Worm (Caenorhabditis elegans) whole organism, young adult: ENCODE results near the gene Y17D7B.10.

Source experiments
- C17E4.6 ChIP-seq: fragments of 200-800 bp; sonication (Bioruptor generic); IDR thresholded peaks from 2 replicates; pipeline ENCODE4 v1.3.6; 2022; ENCODE audit warnings: missing genetic modification reagents, missing genetic modification characterization, missing compliant biosample characterization
- D2030.7 ChIP-seq: fragments of 200-800 bp; sonication (Bioruptor generic); IDR thresholded peaks from 2 replicates; pipeline ENCODE4 v1.3.6; 2022; ENCODE audit warnings: missing genetic modification reagents, missing genetic modification characterization, missing compliant biosample characterization
- F37B4.10 ChIP-seq: fragments of 200-800 bp; sonication (Bioruptor generic); IDR thresholded peaks from 2 replicates; pipeline ENCODE4 v1.3.6; 2022; ENCODE audit warnings: missing genetic modification characterization, missing compliant biosample characterization
- F39B2.1 ChIP-seq: fragments of 200-800 bp; sonication (Bioruptor generic); IDR thresholded peaks from 2 replicates; pipeline ENCODE4 v1.3.6; 2022; ENCODE audit warnings: missing genetic modification reagents, missing genetic modification characterization, missing compliant biosample characterization
- F55B11.4 ChIP-seq: sonication (generic microtip); optimal IDR thresholded peaks from 2 replicates; lab custom pipeline; 2016; ENCODE audit warnings: missing compliant biosample characterization, missing genetic modification characterization, borderline replicate concordance; ENCODE audit not compliant: insufficient read depth
- F57C9.4 ChIP-seq: sonication (generic microtip); optimal IDR thresholded peaks from 2 replicates; lab custom pipeline; 2017; ENCODE audit warnings: mild to moderate bottlenecking, missing genetic modification characterization, missing compliant biosample characterization
- K11D2.4 ChIP-seq: fragments of 200-800 bp; sonication (Bioruptor generic); IDR thresholded peaks from 2 replicates; pipeline ENCODE4 v1.3.6; 2022; ENCODE audit warnings: missing genetic modification reagents, missing genetic modification characterization, missing compliant biosample characterization
- K12H6.12 ChIP-seq: fragments of 200-800 bp; sonication (Bioruptor generic); optimal IDR thresholded peaks from 2 replicates; lab custom pipeline; 2018; ENCODE audit warnings: mild to moderate bottlenecking, missing genetic modification characterization, missing compliant biosample characterization
- T07F8.4 ChIP-seq: sonication (generic microtip); optimal IDR thresholded peaks from 2 replicates; lab custom pipeline; 2016; ENCODE audit warnings: mild to moderate bottlenecking, missing genetic modification characterization, moderate library complexity, missing compliant biosample characterization
- Y53F4B.3 ChIP-seq: fragments of 200-800 bp; sonication (Bioruptor generic); IDR thresholded peaks from 2 replicates; pipeline ENCODE4 v1.3.6; 2022; ENCODE audit warnings: missing genetic modification reagents, missing genetic modification characterization, missing compliant biosample characterization
- Y67H2A.10 ChIP-seq: fragments of 200-800 bp; sonication (Bioruptor generic); conservative IDR thresholded peaks from 2 replicates; pipeline ENCODE4 v1.3.6; 2022; ENCODE audit warnings: missing genetic modification reagents, missing genetic modification characterization, missing compliant biosample characterization
- akir-1 ChIP-seq: fragments of 200-800 bp; sonication (Bioruptor generic); optimal IDR thresholded peaks from 2 replicates; lab custom pipeline; 2018; ENCODE audit warnings: mild to moderate bottlenecking, missing genetic modification characterization, moderate library complexity, missing compliant biosample characterization
- aptf-3 ChIP-seq: fragments of 200-800 bp; sonication (Bioruptor generic); IDR thresholded peaks from 2 replicates; pipeline ENCODE4 v1.3.6; 2022; ENCODE audit warnings: missing genetic modification characterization, missing compliant biosample characterization
- atf-7 ChIP-seq: sonication (generic microtip); optimal IDR thresholded peaks from 2 replicates; lab custom pipeline; 2017; ENCODE audit warnings: mild to moderate bottlenecking, missing genetic modification characterization, missing compliant biosample characterization
- attf-6 ChIP-seq: fragments of 200-800 bp; sonication (Bioruptor generic); IDR thresholded peaks from 2 replicates; pipeline ENCODE4 v1.3.6; 2022; ENCODE audit warnings: missing genetic modification reagents, missing genetic modification characterization, missing compliant biosample characterization
- bed-2 ChIP-seq: fragments of 200-800 bp; sonication (Bioruptor generic); IDR thresholded peaks from 2 replicates; pipeline ENCODE4 v1.3.6; 2022; ENCODE audit warnings: missing genetic modification reagents, missing genetic modification characterization, missing compliant biosample characterization
- ceh-100 ChIP-seq: fragments of 200-800 bp; sonication (Bioruptor generic); IDR thresholded peaks from 2 replicates; pipeline ENCODE4 v1.3.6; 2022; ENCODE audit warnings: missing genetic modification reagents, missing genetic modification characterization, missing compliant biosample characterization
- ceh-91 ChIP-seq: fragments of 200-800 bp; sonication (Bioruptor generic); IDR thresholded peaks from 2 replicates; pipeline ENCODE4 v1.3.6; 2022; ENCODE audit warnings: missing genetic modification reagents, missing genetic modification characterization, missing compliant biosample characterization
- dpff-1 ChIP-seq: sonication (generic microtip); optimal IDR thresholded peaks from 2 replicates; lab custom pipeline; 2017; ENCODE audit warnings: mild to moderate bottlenecking, missing genetic modification characterization, missing compliant biosample characterization
- efl-1 ChIP-seq: fragments of 150-350 bp; optimal IDR thresholded peaks from 2 replicates; lab custom pipeline; 2014; ENCODE audit warnings: missing biosample characterization, missing genetic modification reagents, missing genetic modification characterization
- egl-18 ChIP-seq: fragments of 200-800 bp; sonication (Bioruptor generic); IDR thresholded peaks from 2 replicates; pipeline ENCODE4 v1.3.6; 2022; ENCODE audit warnings: missing genetic modification reagents, missing genetic modification characterization, missing compliant biosample characterization
- ets-4 ChIP-seq: fragments of 200-800 bp; sonication (Bioruptor generic); optimal IDR thresholded peaks from 2 replicates; lab custom pipeline; 2018; ENCODE audit warnings: mild to moderate bottlenecking, missing genetic modification characterization, missing compliant biosample characterization
- fkh-3 ChIP-seq: sonication (generic microtip); optimal IDR thresholded peaks from 2 replicates; lab custom pipeline; 2016; ENCODE audit warnings: mild to moderate bottlenecking, missing genetic modification characterization, missing compliant biosample characterization
- hlh-26 ChIP-seq: fragments of 200-800 bp; sonication (Bioruptor generic); conservative IDR thresholded peaks from 2 replicates; pipeline ENCODE4 v1.3.6; 2022; ENCODE audit warnings: missing genetic modification reagents, missing genetic modification characterization, missing compliant biosample characterization
- hmg-1.2 ChIP-seq: fragments of 200-800 bp; sonication (Bioruptor generic); IDR thresholded peaks from 2 replicates; pipeline ENCODE4 v1.3.6; 2022; ENCODE audit warnings: missing genetic modification reagents, missing genetic modification characterization, missing compliant biosample characterization
- hmg-20 ChIP-seq: fragments of 200-800 bp; sonication (Bioruptor generic); IDR thresholded peaks from 2 replicates; pipeline ENCODE4 v1.3.6; 2022; ENCODE audit warnings: missing genetic modification reagents, missing genetic modification characterization, missing compliant biosample characterization
- hsf-1 ChIP-seq: fragments of 200-800 bp; sonication (Bioruptor generic); IDR thresholded peaks from 2 replicates; pipeline ENCODE4 v1.3.6; 2022; ENCODE audit warnings: missing genetic modification reagents, missing genetic modification characterization, missing compliant biosample characterization
- let-526 ChIP-seq: fragments of 200-800 bp; sonication (Bioruptor generic); IDR thresholded peaks from 2 replicates; pipeline ENCODE4 v1.3.6; 2022; ENCODE audit warnings: missing genetic modification reagents, missing genetic modification characterization, missing compliant biosample characterization
- lin-35 ChIP-seq, 3 experiments: fragments of 150-350 bp in 2 of 3; sonication (generic microtip) in 1 of 3; optimal IDR thresholded peaks; 2 replicates each; lab custom pipeline; 2014 to 2018; ENCODE audit warnings: missing biosample characterization in 3 of 3, missing genetic modification characterization in 3 of 3, missing genetic modification reagents in 3 of 3
- lin-54 ChIP-seq: fragments of 200-800 bp; sonication (Bioruptor generic); optimal IDR thresholded peaks from 2 replicates; lab custom pipeline; 2018; ENCODE audit warnings: mild to moderate bottlenecking, missing genetic modification characterization, missing compliant biosample characterization
- madf-10 ChIP-seq: sonication (generic microtip); optimal IDR thresholded peaks from 2 replicates; lab custom pipeline; 2016; ENCODE audit warnings: mild to moderate bottlenecking, missing genetic modification characterization, missing compliant biosample characterization
- mel-28 ChIP-seq: sonication (generic microtip); optimal IDR thresholded peaks from 2 replicates; lab custom pipeline; 2016; ENCODE audit warnings: borderline replicate concordance, mild to moderate bottlenecking, missing genetic modification characterization, missing compliant biosample characterization
- nhr-179 ChIP-seq: sonication (generic microtip); optimal IDR thresholded peaks from 2 replicates; lab custom pipeline; 2016; ENCODE audit warnings: mild to moderate bottlenecking, missing genetic modification characterization, missing compliant biosample characterization
- pbrm-1 ChIP-seq: fragments of 200-800 bp; sonication (Bioruptor generic); IDR thresholded peaks from 2 replicates; pipeline ENCODE4 v1.3.6; 2022; ENCODE audit warnings: missing genetic modification reagents, missing genetic modification characterization, missing compliant biosample characterization
- snpc-1.1 ChIP-seq: sonication (generic microtip); optimal IDR thresholded peaks from 2 replicates; lab custom pipeline; 2017; ENCODE audit warnings: missing genetic modification characterization, mild to moderate bottlenecking, missing compliant biosample characterization, antibody characterized with exemption, moderate library complexity, missing genotype, missing genetic modification reagents; ENCODE audit not compliant: insufficient read depth
- snpc-1.3 ChIP-seq: sonication (generic microtip); optimal IDR thresholded peaks from 2 replicates; lab custom pipeline; 2017; ENCODE audit warnings: missing genetic modification characterization, mild to moderate bottlenecking, missing compliant biosample characterization, antibody characterized with exemption, moderate library complexity, missing genotype, missing genetic modification reagents; ENCODE audit not compliant: insufficient read depth
- snpc-3.4 ChIP-seq: sonication (generic microtip); optimal IDR thresholded peaks from 2 replicates; lab custom pipeline; 2017; ENCODE audit warnings: missing genetic modification characterization, mild to moderate bottlenecking, missing compliant biosample characterization, antibody characterized with exemption, moderate library complexity, missing genotype, missing genetic modification reagents
- snpc-4 ChIP-seq, 5 experiments: fragments of 150-350 bp in 1 of 5; sonication (generic microtip) in 4 of 5; optimal IDR thresholded peaks; 2 replicates each; lab custom pipeline; 2014 to 2018; ENCODE audit warnings: missing genetic modification characterization in 5 of 5, missing biosample characterization in 3 of 5, antibody characterized with exemption in 2 of 5, mild to moderate bottlenecking in 2 of 5, missing compliant biosample characterization in 2 of 5, missing genotype in 2 of 5, moderate library complexity in 2 of 5, missing genetic modification reagents in 1 of 5
- tbx-9 ChIP-seq: sonication (generic microtip); optimal IDR thresholded peaks from 2 replicates; lab custom pipeline; 2016; ENCODE audit warnings: borderline replicate concordance, missing genetic modification characterization, inconsistent platforms, missing compliant biosample characterization
- unc-62 ChIP-seq: fragments of 150-350 bp; optimal IDR thresholded peaks from 2 replicates; lab custom pipeline; 2014; ENCODE audit warnings: missing biosample characterization, missing genetic modification reagents, missing genetic modification characterization
- ztf-18 ChIP-seq: sonication (generic microtip); optimal IDR thresholded peaks from 2 replicates; lab custom pipeline; 2016; ENCODE audit warnings: missing genotype, mild to moderate bottlenecking, missing genetic modification characterization, missing compliant biosample characterization
- ztf-22 ChIP-seq: fragments of 200-800 bp; sonication (Bioruptor generic); optimal IDR thresholded peaks from 2 replicates; lab custom pipeline; 2018; ENCODE audit warnings: mild to moderate bottlenecking, missing genetic modification characterization, moderate library complexity, missing compliant biosample characterization
- ztf-25 ChIP-seq: fragments of 200-800 bp; sonication (Bioruptor generic); IDR thresholded peaks from 2 replicates; pipeline ENCODE4 v1.3.6; 2022; ENCODE audit warnings: missing genetic modification reagents, missing genetic modification characterization, missing compliant biosample characterization
- ztf-28 ChIP-seq: fragments of 200-800 bp; sonication (Bioruptor generic); IDR thresholded peaks from 2 replicates; pipeline ENCODE4 v1.3.6; 2022; ENCODE audit warnings: missing genetic modification reagents, missing genetic modification characterization, missing compliant biosample characterization

Y17D7B.10 gene

ce11 chrV:18810705-18811104 is 27.2 kb downstream of the Y17D7B.10 start, which contains the start of gene C54E10.3:
C54E10.3 (plus strand) TSS chrV:18811005.
- TF ChIP-seq madf-10 (tag; lab: Kevin White, UChicago) (no peak), F57C9.4 (tag; lab: Kevin White, UChicago) (no peak), let-526 (GFP tag; lab: Robert Waterston, UW) (no peak), nhr-179 (tag; lab: Kevin White, UChicago) (no peak), tbx-9 (tag; lab: Kevin White, UChicago) (no peak), pbrm-1 (GFP tag; lab: Robert Waterston, UW) (no peak), ceh-91 (GFP tag; lab: Robert Waterston, UW) (no peak), atf-7 (tag; lab: Kevin White, UChicago) (no peak), attf-6 (GFP tag; lab: Robert Waterston, UW) (no peak), lin-54 (no peak), unc-62 (GFP tag; lab: Kevin White, UChicago) (no peak), ztf-25 (no peak)

- TF ChIP-seq unc-62 (GFP tag; lab: Kevin White, UChicago) (no peak), F55B11.4 (tag; lab: Kevin White, UChicago) (no peak), ztf-22 (no peak), snpc-1.1 (no peak), lin-35 (GFP tag; optimal IDR thresholded peaks at IDR 0.05; lab: Kevin White, UChicago) (no peak), ztf-28 (GFP tag; lab: Robert Waterston, UW) (no peak), bed-2 (GFP tag; lab: Robert Waterston, UW) (no peak), ets-4 (GFP tag; lab: Kevin White, UChicago) (no peak), F39B2.1 (GFP tag; lab: Robert Waterston, UW) (no peak), K11D2.4 (GFP tag; lab: Robert Waterston, UW) (no peak), fkh-3 (tag; lab: Kevin White, UChicago) (no peak)
- TF ChIP-seq, all 124 proteins: peak for 0
Observed at ce11 chrV:18811360-18811759, 27.8 kb downstream of the Y17D7B.10 start, which contains the start of gene C54E10.7. C54E10.7 (plus strand) TSS chrV:18811660.

ce11 chrV:18819643-18820042 is 36.1 kb downstream of the Y17D7B.10 start, which contains the start of gene ncs-5:
ncs-5 (plus strand) TSS chrV:18819766.
- TF ChIP-seq dpff-1 (tag; lab: Kevin White, UChicago) (no peak), C17E4.6 (GFP tag; lab: Robert Waterston, UW) (no peak), T07F8.4 (tag; lab: Kevin White, UChicago) (no peak), tbx-9 (tag; lab: Kevin White, UChicago) (no peak), hmg-20 (GFP tag; lab: Robert Waterston, UW) (no peak), efl-1 (no peak), egl-18 (GFP tag; lab: Robert Waterston, UW) (no peak), hlh-26 (GFP tag; lab: Robert Waterston, UW) (no peak), ztf-18 (tag; lab: Kevin White, UChicago) (no peak), ztf-25 (no peak), aptf-3 (GFP tag; lab: Robert Waterston, UW) (no peak), D2030.7 (GFP tag; lab: Robert Waterston, UW) (no peak)

ce11 chrV:18821569-18821968 is 38.1 kb downstream of the Y17D7B.10 start:
- TF ChIP-seq Y53F4B.3 (GFP tag; lab: Robert Waterston, UW) (no peak), snpc-1.3 (no peak), hsf-1 (no peak), F37B4.10 (GFP tag; lab: Robert Waterston, UW) (no peak), snpc-4 (GFP tag; optimal IDR thresholded peaks at IDR 0.05; lab: Kevin White, UChicago) (no peak), snpc-4 (tag; optimal IDR thresholded peaks at IDR 0.05; lab: Kevin White, UChicago) (no peak), mel-28 (tag; lab: Kevin White, UChicago) (no peak), akir-1 (no peak), Y67H2A.10 (GFP tag; lab: Robert Waterston, UW) (no peak), snpc-3.4 (tag; lab: Kevin White, UChicago) (no peak), K12H6.12 (tag; lab: Kevin White, UChicago) (no peak), hmg-1.2 (GFP tag; lab: Robert Waterston, UW) (no peak), D2030.7 (GFP tag; lab: Robert Waterston, UW) (no peak), ceh-100 (GFP tag; lab: Robert Waterston, UW) (no peak)
